Fruit fly (Drosophila melanogaster): Measurements from ENCODE around the gene CG3097.

DNA sequence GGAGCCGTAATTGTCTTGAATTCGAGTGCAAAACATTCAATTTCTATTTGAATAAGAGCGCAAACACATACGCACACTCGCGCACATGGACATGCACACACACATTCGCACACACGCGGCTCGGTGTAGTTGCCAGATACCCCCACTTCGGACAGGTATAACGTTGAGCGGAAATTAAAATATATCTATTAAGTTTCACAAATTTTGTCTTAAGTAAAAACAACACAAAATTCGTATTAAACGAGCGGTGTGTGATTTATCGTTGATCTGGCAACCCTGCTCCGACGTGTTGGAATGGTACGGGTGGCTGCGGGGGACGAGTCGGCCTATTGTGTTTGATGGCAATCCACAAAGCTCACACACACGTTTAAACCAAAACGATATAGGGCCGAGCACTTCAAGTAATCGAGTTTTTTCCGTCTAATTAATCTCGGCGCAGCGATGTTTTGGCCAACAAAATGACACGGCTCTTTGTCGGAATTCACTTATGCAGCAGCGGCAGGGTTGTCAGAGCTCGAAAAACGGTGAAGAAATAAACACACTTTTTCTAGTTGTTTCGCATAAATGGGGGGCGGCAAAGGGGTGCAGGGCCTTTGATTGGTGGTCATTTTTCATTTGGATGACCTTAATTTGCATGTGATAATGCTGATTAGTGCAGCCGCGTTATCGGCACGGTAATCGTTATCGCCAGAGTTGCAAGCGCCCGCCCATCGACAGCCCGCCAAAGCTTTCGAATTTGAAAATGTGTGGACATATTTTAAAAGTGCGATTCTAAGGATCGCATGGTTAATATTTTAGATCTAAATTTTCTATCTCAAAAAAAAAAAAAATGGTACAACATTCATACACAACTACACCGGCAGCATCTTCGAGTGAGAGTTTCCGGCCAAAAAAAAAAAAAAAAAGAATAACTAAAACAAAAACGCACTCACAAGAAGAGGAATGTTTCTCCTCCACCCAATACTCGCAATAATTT lies 24.5 kb downstream of the CG3097 start:
- TF ChIP-seq h (optimal IDR thresholded peaks at IDR 0.05) = no peak
- no peak for TF ChIP-seq ttk (optimal IDR thresholded peaks at IDR 0.05)
- no peak for TF ChIP-seq psq (optimal IDR thresholded peaks at IDR 0.05)
- no peak for TF ChIP-seq Myc (optimal IDR thresholded peaks at IDR 0.05)
- TF ChIP-seq insv (optimal IDR thresholded peaks at IDR 0.05) = no peak

Data from Kc167 (cell line).